Worm (Caenorhabditis elegans): ENCODE measurements around the gene W06G6.20.

DNA sequence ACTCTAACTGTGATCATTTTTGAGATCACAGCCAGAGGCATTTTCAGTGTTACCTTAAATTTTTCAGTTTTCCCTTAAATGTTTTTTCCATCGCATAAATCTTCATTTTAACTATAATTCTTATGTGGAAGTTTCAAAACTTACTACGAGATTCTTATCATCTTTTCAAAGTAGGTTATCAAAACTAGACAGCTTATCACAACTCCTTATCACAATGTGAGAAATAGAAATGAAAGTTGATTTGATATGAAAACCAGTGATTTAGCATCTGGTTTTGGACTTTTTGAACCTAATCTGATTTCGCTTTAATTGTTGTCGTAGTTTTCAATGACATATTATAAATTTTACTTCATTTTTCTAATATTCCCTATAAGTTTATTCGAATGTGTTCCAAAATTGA is 12.3 kb downstream of the W06G6.20 start, which contains the start of gene mltn-11:
- no peak for TF ChIP-seq hnd-1 (tag; optimal IDR thresholded peaks at IDR 0.05)
- no peak for TF ChIP-seq tbx-11 (GFP tag; IDR thresholded peaks at IDR 0.05)
- no peak for TF ChIP-seq pes-1 (GFP tag; IDR thresholded peaks at IDR 0.05)
- no peak for TF ChIP-seq ama-1 (optimal IDR thresholded peaks at IDR 0.05)
- no peak for TF ChIP-seq aly-1 (tag; optimal IDR thresholded peaks at IDR 0.05)
- TF ChIP-seq hmg-4 (GFP tag; optimal IDR thresholded peaks at IDR 0.05), result no peak
- no peak for TF ChIP-seq hmbx-1 (tag; optimal IDR thresholded peaks at IDR 0.05)

Measured in whole organism, early embryonic.